Worm (Caenorhabditis elegans) whole organism, mixed stage, embryonic: ENCODE measurements around the gene mks-5.

ENCODE experiments used
- elt-3 ChIP-seq: fragments of 150-350 bp; optimal IDR thresholded peaks from 2 replicates; lab custom pipeline; 2014; ENCODE audit warnings: missing biosample characterization, missing genetic modification characterization
- nhr-12 ChIP-seq: fragments of 150-350 bp; optimal IDR thresholded peaks from 2 replicates; lab custom pipeline; 2014; ENCODE audit warnings: missing biosample characterization, missing genetic modification characterization
- nhr-2 ChIP-seq: fragments of 150-350 bp; optimal IDR thresholded peaks from 2 replicates; lab custom pipeline; 2014; ENCODE audit warnings: missing biosample characterization, missing genetic modification characterization
- pha-4 ChIP-seq: fragments of 150-350 bp; optimal IDR thresholded peaks from 2 replicates; lab custom pipeline; 2018; ENCODE audit warnings: missing biosample characterization, missing genetic modification reagents, missing genetic modification characterization
- sptf-1 ChIP-seq: sonication (generic microtip); optimal IDR thresholded peaks from 2 replicates; lab custom pipeline; 2017; ENCODE audit warnings: mild to moderate bottlenecking, missing genetic modification characterization, moderate library complexity, missing compliant biosample characterization

DNA sequence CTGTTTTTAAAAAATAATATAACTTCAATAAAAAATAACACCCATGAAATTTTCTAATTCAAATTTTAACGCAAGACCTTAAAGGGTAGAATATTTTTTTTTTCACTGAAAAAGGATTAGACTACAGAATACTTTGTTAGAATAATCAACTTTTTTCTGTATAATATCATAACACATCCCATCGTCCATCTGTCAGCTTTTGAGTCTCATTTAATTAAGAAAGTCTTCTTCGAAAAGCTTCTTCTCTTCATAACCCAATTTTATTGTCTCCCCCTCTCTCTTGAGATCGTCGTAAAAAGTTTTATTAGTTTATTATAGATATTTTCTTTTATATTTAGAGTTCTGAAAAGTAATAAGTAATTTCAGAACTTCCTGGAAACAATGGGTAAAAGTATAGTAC, 24.0 kb upstream of the mks-5 start:
- TF ChIP-seq elt-3 (no peak), sptf-1 (tag; lab: Kevin White, UChicago) (no peak), nhr-12 (tag; lab: Kevin White, UChicago) (no peak), pha-4 (tag; lab: Kevin White, UChicago) (no peak), nhr-2 (no peak)
